Worm (Caenorhabditis elegans) whole organism, mixed stage, embryonic: ENCODE results near the gene sri-47.

ENCODE experiments used
- ces-1 ChIP-seq: fragments of 150-350 bp; optimal IDR thresholded peaks from 2 replicates; lab custom pipeline; 2014; ENCODE audit warnings: missing biosample characterization, missing genetic modification reagents, missing genetic modification characterization
- ham-2 ChIP-seq: fragments of 200-800 bp; sonication (Bioruptor generic); optimal IDR thresholded peaks from 2 replicates; lab custom pipeline; 2018; ENCODE audit warnings: mild to moderate bottlenecking, missing genetic modification characterization, missing compliant biosample characterization
- lin-13 ChIP-seq: fragments of 150-350 bp; optimal IDR thresholded peaks from 2 replicates; lab custom pipeline; 2014; ENCODE audit warnings: missing biosample characterization, missing genetic modification characterization
- lsy-2 ChIP-seq: fragments of 150-350 bp; optimal IDR thresholded peaks from 2 replicates; lab custom pipeline; 2014; ENCODE audit warnings: missing biosample characterization, missing genetic modification characterization
- tbx-8 ChIP-seq: fragments of 200-800 bp; sonication (Bioruptor generic); optimal IDR thresholded peaks from 2 replicates; lab custom pipeline; 2018; ENCODE audit warnings: mild to moderate bottlenecking, missing genetic modification characterization, moderate library complexity, missing compliant biosample characterization
- unc-39 ChIP-seq: fragments of 150-350 bp; optimal IDR thresholded peaks from 2 replicates; lab custom pipeline; 2014; ENCODE audit warnings: missing biosample characterization, missing genetic modification characterization

ce11 chrII:2695079-2695478 is 38.4 kb downstream of the sri-47 start:
- TF ChIP-seq ces-1 (GFP tag; lab: Kevin White, UChicago) = peak; percentile 18
- TF ChIP-seq lsy-2 (tag; lab: Kevin White, UChicago) = no peak
- TF ChIP-seq lin-13 = no peak
- no peak for TF ChIP-seq unc-39 (tag; lab: Kevin White, UChicago)
- no peak for TF ChIP-seq tbx-8
- no peak for TF ChIP-seq ham-2
